Worm (Caenorhabditis elegans): ENCODE data around the gene C01G5.9.
A peak's percentile ranks its signal among the peaks of the same experiment; 100 is the strongest.

C01G5.9 gene

DNA sequence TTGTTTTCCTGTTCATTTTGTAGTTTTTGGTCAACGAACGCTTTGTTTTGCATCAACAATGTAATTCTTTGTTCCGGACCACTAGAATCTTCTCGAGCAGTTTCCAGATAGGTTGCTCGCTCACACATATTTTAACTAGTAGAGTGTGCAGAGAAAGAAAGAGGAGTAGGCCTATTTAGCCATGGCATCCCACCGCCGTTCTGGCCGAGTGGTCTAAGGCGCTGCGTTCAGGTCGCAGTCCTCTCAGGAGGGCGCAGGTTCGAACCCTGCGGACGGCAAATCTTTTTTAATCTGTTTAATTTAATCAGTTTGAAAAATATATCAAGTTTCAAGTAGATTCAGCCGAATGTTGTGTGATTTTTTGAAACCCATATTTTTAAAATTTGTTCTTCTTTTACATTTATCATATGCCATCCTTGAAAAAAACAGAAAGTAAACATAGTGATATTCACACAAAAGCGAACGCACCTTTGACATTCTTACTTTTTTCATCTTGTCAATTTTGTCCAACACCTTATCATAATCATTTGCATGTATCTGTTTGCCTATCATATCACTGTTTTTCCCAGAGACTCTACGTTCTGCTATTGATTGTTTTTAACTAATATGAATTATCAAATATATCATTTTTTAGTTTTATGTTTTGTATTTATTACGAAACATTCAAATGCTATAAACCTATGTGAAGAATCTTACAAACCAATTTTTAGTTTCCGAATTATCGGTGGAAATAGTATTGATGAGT is 37.1 kb downstream of the C01G5.9 start, which contains the start of gene try-3 (continued):
- TF ChIP-seq bed-3 (GFP tag; optimal IDR thresholded peaks at IDR 0.05) = peak; percentile 47
- TF ChIP-seq elt-3 (tag; optimal IDR thresholded peaks at IDR 0.05) = no peak

DNA sequence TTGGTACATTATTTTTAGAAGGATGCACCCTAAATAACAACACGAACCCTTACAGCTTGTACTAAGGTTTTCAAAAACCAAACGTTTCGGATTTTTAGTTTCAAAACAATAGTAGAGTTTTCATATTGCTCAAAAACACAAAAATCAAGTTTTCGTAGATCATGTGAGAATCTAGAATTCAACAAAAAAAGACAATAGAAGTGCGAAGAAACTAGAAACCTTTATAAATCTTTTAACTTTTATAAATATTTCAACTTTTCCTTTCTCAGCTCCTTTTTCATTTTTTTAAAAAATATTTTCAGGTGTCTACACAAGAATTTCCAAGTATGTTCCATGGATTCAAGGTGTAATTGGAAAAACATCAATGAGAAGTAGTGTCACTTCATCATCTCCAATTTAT is 40.7 kb downstream of the C01G5.9 start, which contains the start of gene best-9:
Gene best-9 (plus strand): TSS at position 301 of the 400 bp plus-strand sequence.
- TF ChIP-seq sptf-1 (tag; optimal IDR thresholded peaks at IDR 0.05) = no peak
- TF ChIP-seq mab-5 (tag; optimal IDR thresholded peaks at IDR 0.05) = no peak
- TF ChIP-seq drap-1 (GFP tag; optimal IDR thresholded peaks at IDR 0.05) = no peak
- no peak for TF ChIP-seq nhr-76 (tag; optimal IDR thresholded peaks at IDR 0.05)
- no peak for TF ChIP-seq lin-13 (tag; optimal IDR thresholded peaks at IDR 0.05)

DNA sequence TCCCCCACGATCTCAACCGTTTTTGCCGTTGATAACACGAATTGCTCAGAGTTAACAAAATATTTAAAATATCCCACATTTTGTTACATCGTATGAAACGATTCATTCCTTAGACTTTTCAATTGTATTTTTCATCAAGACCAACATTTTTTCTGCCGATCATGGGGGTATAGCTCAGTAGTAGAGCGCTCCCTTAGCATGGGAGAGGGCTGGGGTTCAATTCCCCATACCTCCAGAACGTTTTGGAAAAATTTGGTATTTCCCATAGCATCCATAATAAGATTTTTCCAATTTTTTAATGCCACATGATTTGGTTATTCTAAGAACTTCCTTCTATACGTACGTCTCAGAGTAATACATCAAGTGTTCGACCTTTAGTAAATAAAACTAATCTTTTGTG is 42.3 kb downstream of the C01G5.9 start:
- TF ChIP-seq ceh-43 (GFP tag; optimal IDR thresholded peaks at IDR 0.05) = no peak
- no peak for TF ChIP-seq flh-1 (GFP tag; optimal IDR thresholded peaks at IDR 0.05)
- no peak for TF ChIP-seq unc-62 (GFP tag; optimal IDR thresholded peaks at IDR 0.05)
- TF ChIP-seq bed-3 (GFP tag; optimal IDR thresholded peaks at IDR 0.05) = no peak
- no peak for TF ChIP-seq cnd-1 (tag; optimal IDR thresholded peaks at IDR 0.05)
- TF ChIP-seq nhr-2 (tag; optimal IDR thresholded peaks at IDR 0.05) = no peak
- TF ChIP-seq nhr-12 (tag; optimal IDR thresholded peaks at IDR 0.05) = no peak
- no peak for TF ChIP-seq ceh-83 (GFP tag; optimal IDR thresholded peaks at IDR 0.05)
- TF ChIP-seq nhr-76 (tag; optimal IDR thresholded peaks at IDR 0.05) = no peak
- no peak for TF ChIP-seq snpc-4 (tag; optimal IDR thresholded peaks at IDR 0.05)
- no peak for TF ChIP-seq ces-1 (GFP tag; optimal IDR thresholded peaks at IDR 0.05)
- TF ChIP-seq pha-4 (tag; optimal IDR thresholded peaks at IDR 0.05) = no peak
- no peak for TF ChIP-seq mep-1 (tag; optimal IDR thresholded peaks at IDR 0.05)
- no peak for TF ChIP-seq tbx-8 (GFP tag; optimal IDR thresholded peaks at IDR 0.05)

DNA sequence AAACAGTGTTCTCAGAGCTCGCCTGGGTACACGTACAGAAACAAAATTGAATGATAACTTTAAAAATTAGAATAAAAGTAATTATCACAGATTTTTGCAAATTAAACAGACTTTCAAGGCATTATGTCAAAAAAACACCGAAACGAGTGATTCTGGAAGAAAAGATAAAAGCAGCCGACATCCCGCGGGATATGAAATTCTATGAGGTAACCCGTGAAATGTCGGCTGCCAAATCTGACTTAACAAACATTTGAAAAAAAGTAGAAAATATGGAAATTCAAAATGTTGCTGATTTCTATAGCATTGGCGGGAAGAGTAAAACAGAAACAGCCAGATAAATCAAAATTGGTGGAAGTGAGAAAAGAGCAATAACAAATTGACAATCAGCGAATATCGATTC is 45.9 kb downstream of the C01G5.9 start:
- no peak for TF ChIP-seq ceh-39 (tag; optimal IDR thresholded peaks at IDR 0.05)
- TF ChIP-seq ceh-43 (GFP tag; optimal IDR thresholded peaks at IDR 0.05) = no peak
- no peak for TF ChIP-seq snpc-4 (tag; optimal IDR thresholded peaks at IDR 0.05)
- no peak for TF ChIP-seq lin-13 (tag; optimal IDR thresholded peaks at IDR 0.05)
- TF ChIP-seq ztf-11 (tag; optimal IDR thresholded peaks at IDR 0.05) = no peak
- no peak for TF ChIP-seq lin-32 (GFP tag; optimal IDR thresholded peaks at IDR 0.05)
- no peak for TF ChIP-seq unc-39 (tag; optimal IDR thresholded peaks at IDR 0.05)
- no peak for TF ChIP-seq ceh-83 (GFP tag; optimal IDR thresholded peaks at IDR 0.05)
- no peak for TF ChIP-seq nhr-237 (tag; optimal IDR thresholded peaks at IDR 0.05)
